Worm (Caenorhabditis elegans) whole organism, mixed stage, embryonic: ENCODE data around the gene F58A6.2.

Experiments
- M03D4.4 ChIP-seq: sonication (generic microtip); optimal IDR thresholded peaks from 2 replicates; lab custom pipeline; 2017; ENCODE audit warnings: mild to moderate bottlenecking, missing genetic modification characterization, missing compliant biosample characterization
- bed-3 ChIP-seq: fragments of 200-800 bp; sonication (Bioruptor generic); optimal IDR thresholded peaks from 3 replicates; lab custom pipeline; 2018; ENCODE audit warnings: mild to moderate bottlenecking, missing genetic modification characterization, moderate library complexity, missing compliant biosample characterization
- ces-1 ChIP-seq: fragments of 150-350 bp; optimal IDR thresholded peaks from 2 replicates; lab custom pipeline; 2014; ENCODE audit warnings: missing biosample characterization, missing genetic modification reagents, missing genetic modification characterization
- elt-3 ChIP-seq: fragments of 150-350 bp; optimal IDR thresholded peaks from 2 replicates; lab custom pipeline; 2014; ENCODE audit warnings: missing biosample characterization, missing genetic modification characterization
- hlh-1 ChIP-seq: fragments of 150-350 bp; optimal IDR thresholded peaks from 2 replicates; lab custom pipeline; 2014; ENCODE audit warnings: missing biosample characterization, missing genetic modification reagents, missing genetic modification characterization
- mep-1 ChIP-seq: fragments of 150-350 bp; optimal IDR thresholded peaks from 2 replicates; lab custom pipeline; 2017; ENCODE audit warnings: missing biosample characterization, missing genetic modification reagents, missing genetic modification characterization, inconsistent platforms
- nhr-76 ChIP-seq: sonication (generic microtip); optimal IDR thresholded peaks from 2 replicates; lab custom pipeline; 2017; ENCODE audit warnings: missing biosample characterization, missing genetic modification characterization
- sptf-1 ChIP-seq: sonication (generic microtip); optimal IDR thresholded peaks from 2 replicates; lab custom pipeline; 2017; ENCODE audit warnings: mild to moderate bottlenecking, missing genetic modification characterization, moderate library complexity, missing compliant biosample characterization
- ztf-11 ChIP-seq: fragments of 150-350 bp; optimal IDR thresholded peaks from 2 replicates; lab custom pipeline; 2014; ENCODE audit warnings: missing biosample characterization, missing genetic modification characterization

The F58A6.2 gene

ce11 chrII:5187469-5187868, 51.0 kb downstream of the F58A6.2 start, which contains the start of gene crh-2:
crh-2 (minus strand) TSS chrII:5187569.
- TF ChIP-seq mep-1 (tag; lab: Kevin White, UChicago), result no peak
- TF ChIP-seq elt-3 (tag; lab: Kevin White, UChicago), result no peak
- TF ChIP-seq, all 35 proteins: peak for 0

DNA sequence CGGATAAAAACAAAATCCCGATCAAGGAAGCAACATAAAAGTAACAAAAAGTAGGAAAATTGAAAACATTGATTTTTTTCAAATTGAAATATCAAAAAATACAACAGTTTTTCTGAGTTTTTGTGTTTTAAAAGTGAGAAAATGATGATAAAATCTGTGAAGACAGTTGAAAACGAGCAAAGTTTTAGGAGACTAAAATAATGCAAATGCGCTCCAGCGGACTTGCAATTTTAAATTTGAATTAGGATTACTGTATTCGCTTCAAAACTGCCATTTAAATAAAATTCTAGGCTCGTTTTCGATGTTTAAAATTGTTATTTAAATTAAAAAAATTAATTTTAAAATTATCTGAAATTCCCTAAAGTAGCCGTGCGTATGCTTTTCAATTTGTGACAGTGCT, 51.4 kb downstream of the F58A6.2 start:
- TF ChIP-seq nhr-76 (tag; lab: Kevin White, UChicago), result no peak
- no peak for TF ChIP-seq bed-3
- no peak for TF ChIP-seq hlh-1
- TF ChIP-seq sptf-1 (tag; lab: Kevin White, UChicago), result no peak
- no peak for TF ChIP-seq ces-1 (GFP tag; lab: Kevin White, UChicago)
- TF ChIP-seq ztf-11 (tag; lab: Kevin White, UChicago), result no peak
- TF ChIP-seq mep-1 (tag; lab: Kevin White, UChicago), result no peak
- no peak for TF ChIP-seq M03D4.4 (tag; lab: Kevin White, UChicago)
